Fruit fly (Drosophila melanogaster): ENCODE measurements around the gene daed.

Gene daed

dm6 chr2L:2227316-2227715 is 11.2 kb upstream of the daed start (continued):
- TF ChIP-seq CG12155 (GFP tag; optimal IDR thresholded peaks at IDR 0.05), result no peak
- TF ChIP-seq CG6765 (GFP tag; optimal IDR thresholded peaks at IDR 0.05), result no peak
- TF ChIP-seq Usf (GFP tag; optimal IDR thresholded peaks at IDR 0.05), result no peak
- no peak for TF ChIP-seq zen (tag; optimal IDR thresholded peaks at IDR 0.05)
- TF ChIP-seq CG34224 (GFP tag; IDR thresholded peaks at IDR 0.05; ENCODE audit: partially characterized antibody), result no peak
- TF ChIP-seq HLH4C (GFP tag; IDR thresholded peaks at IDR 0.05; ENCODE audit: partially characterized antibody), result no peak
- peak; percentile 72 for TF ChIP-seq CG1603 (tag; optimal IDR thresholded peaks at IDR 0.05)
- TF ChIP-seq ewg (GFP tag; optimal IDR thresholded peaks at IDR 0.05), result no peak
- TF ChIP-seq CG16813 (GFP tag; IDR thresholded peaks at IDR 0.05; ENCODE audit: partially characterized antibody), result no peak
- no peak for TF ChIP-seq MTF-1 (GFP tag; optimal IDR thresholded peaks at IDR 0.05; ENCODE audit: borderline replicate concordance)
- TF ChIP-seq CG10267 (tag; optimal IDR thresholded peaks at IDR 0.05), result peak; percentile 9
- no peak for TF ChIP-seq schlank (tag; optimal IDR thresholded peaks at IDR 0.05)
- TF ChIP-seq CG2875 (GFP tag; optimal IDR thresholded peaks at IDR 0.05), result peak; percentile 54
- peak; percentile 19 for TF ChIP-seq CG17568 (GFP tag; optimal IDR thresholded peaks at IDR 0.05)
- no peak for TF ChIP-seq CG14710 (tag; optimal IDR thresholded peaks at IDR 0.05)
- TF ChIP-seq Doc2 (GFP tag; IDR thresholded peaks at IDR 0.05), result no peak
- TF ChIP-seq ttk (GFP tag; IDR thresholded peaks at IDR 0.05), result peak; percentile 31; the same call in 1 of the 2 replicates
- no peak for TF ChIP-seq CG18599 (GFP tag; optimal IDR thresholded peaks at IDR 0.05)
- TF ChIP-seq croc (GFP tag; conservative IDR thresholded peaks at IDR 0.05), result no peak
- no peak for TF ChIP-seq dm (GFP tag; optimal IDR thresholded peaks at IDR 0.05)
- TF ChIP-seq gfzf (GFP tag; optimal IDR thresholded peaks at IDR 0.05), result no peak
- no peak for TF ChIP-seq CG4617 (GFP tag; optimal IDR thresholded peaks at IDR 0.05; ENCODE audit: borderline replicate concordance)
- TF ChIP-seq lilli (GFP tag; optimal IDR thresholded peaks at IDR 0.05), result peak; percentile 48
- no peak for TF ChIP-seq CG1602 (GFP tag; optimal IDR thresholded peaks at IDR 0.05)
- TF ChIP-seq CG17328 (GFP tag; IDR thresholded peaks at IDR 0.05), result peak; percentile 74
- peak; percentile 27 for TF ChIP-seq Six4 (GFP tag; optimal IDR thresholded peaks at IDR 0.05)
- TF ChIP-seq CG6813 (GFP tag; optimal IDR thresholded peaks at IDR 0.05), result peak; percentile 42
- TF ChIP-seq Abd-B (GFP tag; optimal IDR thresholded peaks at IDR 0.05), result no peak
- peak; percentile 26; the same call in 1 of the 2 replicates for TF ChIP-seq CG11696 (GFP tag; IDR thresholded peaks at IDR 0.05)
- peak; percentile 51 for TF ChIP-seq PHDP (tag; optimal IDR thresholded peaks at IDR 0.05)
- TF ChIP-seq Dek (tag; optimal IDR thresholded peaks at IDR 0.05), result no peak
- no peak for TF ChIP-seq Jarid2 (GFP tag; optimal IDR thresholded peaks at IDR 0.05)
- TF ChIP-seq z (GFP tag; IDR thresholded peaks at IDR 0.05), result no peak
- TF ChIP-seq CG32772 (GFP tag; IDR thresholded peaks at IDR 0.05), result no peak
- TF ChIP-seq CG1792 (GFP tag; optimal IDR thresholded peaks at IDR 0.05), result no peak
- TF ChIP-seq Bteb2 (GFP tag; optimal IDR thresholded peaks at IDR 0.05), result no peak
- peak; percentile 90 for TF ChIP-seq sens (GFP tag)
- TF ChIP-seq sr (GFP tag; IDR thresholded peaks at IDR 0.05), result peak; percentile 53; the same call in 1 of the 3 replicates
- peak; percentile 61; the same call in 1 of the 3 replicates for TF ChIP-seq so (GFP tag; IDR thresholded peaks at IDR 0.05)
- TF ChIP-seq tup (GFP tag; optimal IDR thresholded peaks at IDR 0.05), result no peak
